Worm (Caenorhabditis elegans): Measurements from ENCODE around the gene mrps-9.

mrps-9 gene

DNA sequence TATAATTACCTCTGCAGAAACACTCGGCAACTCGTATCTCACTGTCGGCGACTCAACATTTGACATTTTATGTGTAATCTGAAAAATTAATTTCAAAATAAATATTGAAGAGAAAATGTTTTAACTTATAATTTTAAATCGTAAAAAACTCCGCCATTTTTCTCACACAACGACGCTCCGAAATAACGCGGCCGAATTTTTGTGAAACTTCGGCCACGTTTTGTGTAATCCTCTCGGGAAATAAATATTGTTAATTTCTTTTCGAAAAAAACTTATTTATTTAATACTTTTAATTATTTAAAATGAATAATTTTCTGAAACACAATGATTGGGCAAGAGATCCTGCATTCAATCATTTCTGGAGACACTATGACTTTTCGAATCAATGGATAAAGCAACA lies 41.5 kb downstream of the mrps-9 start, which contains the start of the genes F10E9.7 and F10E9.5 (continued):
- TF ChIP-seq tbx-2 (tag; optimal IDR thresholded peaks at IDR 0.05) (peak; percentile 82), dmd-4 (tag; optimal IDR thresholded peaks at IDR 0.05; ENCODE audit: borderline replicate concordance) (no peak), ceh-45 (GFP tag; IDR thresholded peaks at IDR 0.05) (no peak), ceh-24 (tag; optimal IDR thresholded peaks at IDR 0.05) (no peak), sox-4 (tag; optimal IDR thresholded peaks at IDR 0.05) (no peak), K02D7.2 (tag; optimal IDR thresholded peaks at IDR 0.05) (no peak), hlh-15 (tag; optimal IDR thresholded peaks at IDR 0.05) (no peak), ceh-22 (tag; optimal IDR thresholded peaks at IDR 0.05) (no peak), K09A11.1 (tag; optimal IDR thresholded peaks at IDR 0.05; ENCODE audit: insufficient read depth) (no peak), lim-6 (tag; optimal IDR thresholded peaks at IDR 0.05) (no peak), ceh-14 (tag; optimal IDR thresholded peaks at IDR 0.05) (peak; percentile 28), ceh-31 (tag; optimal IDR thresholded peaks at IDR 0.05) (peak; percentile 94), Y22D7AL.16 (tag; optimal IDR thresholded peaks at IDR 0.05) (no peak), fax-1 (tag; optimal IDR thresholded peaks at IDR 0.05) (peak; percentile 45), sdc-2 (tag; optimal IDR thresholded peaks at IDR 0.05) (no peak), hlh-13 (GFP tag; optimal IDR thresholded peaks at IDR 0.05) (no peak), odd-2 (tag; optimal IDR thresholded peaks at IDR 0.05) (no peak), pag-3 (tag; optimal IDR thresholded peaks at IDR 0.05; ENCODE audit: borderline replicate concordance) (no peak), ceh-6 (GFP tag; optimal IDR thresholded peaks at IDR 0.05) (no peak), hlh-6 (tag; optimal IDR thresholded peaks at IDR 0.05) (no peak), ama-1 (optimal IDR thresholded peaks at IDR 0.05) (no peak), ceh-34 (tag; optimal IDR thresholded peaks at IDR 0.05) (peak; percentile 49), sox-2 (GFP tag; IDR thresholded peaks at IDR 0.05) (no peak), pqm-1 (tag; optimal IDR thresholded peaks at IDR 0.05) (no peak), ets-4 (tag; optimal IDR thresholded peaks at IDR 0.05) (peak; percentile 87), unc-55 (GFP tag; optimal IDR thresholded peaks at IDR 0.05) (no peak), syd-9 (tag; optimal IDR thresholded peaks at IDR 0.05) (no peak), elt-4 (tag; optimal IDR thresholded peaks at IDR 0.05) (no peak), ceh-2 (tag; optimal IDR thresholded peaks at IDR 0.05) (peak; percentile 93), gmeb-2 (tag; optimal IDR thresholded peaks at IDR 0.05) (no peak), C38D4.7 (GFP tag; optimal IDR thresholded peaks at IDR 0.05) (no peak), fkh-6 (tag; optimal IDR thresholded peaks at IDR 0.05) (no peak), tbx-7 (tag; optimal IDR thresholded peaks at IDR 0.05) (peak; percentile 81), dve-1 (tag; optimal IDR thresholded peaks at IDR 0.05) (no peak)

DNA sequence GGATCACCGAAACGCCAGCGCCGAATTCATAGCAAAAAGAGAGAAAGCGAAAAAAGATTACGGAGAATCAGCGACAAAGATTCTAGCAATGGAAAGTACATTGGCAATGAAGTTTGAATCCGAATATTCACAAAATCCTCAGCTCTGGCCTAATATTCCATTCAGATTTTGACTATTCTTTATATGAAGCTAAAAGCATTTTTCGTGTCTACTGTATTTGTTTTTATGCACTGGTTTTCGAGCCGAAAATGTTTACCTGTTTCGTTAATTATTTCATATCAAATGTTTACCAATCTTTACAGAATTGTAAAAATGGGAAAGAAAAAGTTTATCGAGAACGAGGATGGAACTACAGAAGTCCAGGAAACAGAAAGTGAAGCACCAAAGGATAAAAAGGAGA lies 42.4 kb downstream of the mrps-9 start, which contains the start of gene F10E9.4:
F10E9.4 (plus strand) TSS at position 301 of the 400 bp plus-strand sequence.
- no peak for TF ChIP-seq ceh-34 (tag; optimal IDR thresholded peaks at IDR 0.05)
- no peak for TF ChIP-seq ets-4 (tag; optimal IDR thresholded peaks at IDR 0.05)
- no peak for TF ChIP-seq hlh-6 (tag; optimal IDR thresholded peaks at IDR 0.05)
- no peak for TF ChIP-seq ceh-19 (GFP tag; optimal IDR thresholded peaks at IDR 0.05)
- TF ChIP-seq hlh-30 (tag; optimal IDR thresholded peaks at IDR 0.05; ENCODE audit: insufficient read depth) = no peak
- TF ChIP-seq fax-1 (tag; optimal IDR thresholded peaks at IDR 0.05) = no peak
- no peak for TF ChIP-seq pros-1 (tag; optimal IDR thresholded peaks at IDR 0.05)
- no peak for TF ChIP-seq C38D4.7 (GFP tag; optimal IDR thresholded peaks at IDR 0.05)
- no peak for TF ChIP-seq nfya-1 (tag; optimal IDR thresholded peaks at IDR 0.05)
- no peak for TF ChIP-seq ref-2 (tag; optimal IDR thresholded peaks at IDR 0.05)
